Worm (Caenorhabditis elegans) whole organism, young adult: Measurements from ENCODE around the gene srw-39.
A peak's percentile ranks its signal among the peaks of the same experiment; 100 is the strongest.

Source experiments
- K11D2.4 ChIP-seq: fragments of 200-800 bp; sonication (Bioruptor generic); IDR thresholded peaks from 2 replicates; pipeline ENCODE4 v1.3.6; 2022; ENCODE audit warnings: missing genetic modification reagents, missing genetic modification characterization, missing compliant biosample characterization
- madf-6 ChIP-seq: fragments of 200-800 bp; sonication (Bioruptor generic); IDR thresholded peaks from 2 replicates; pipeline ENCODE4 v1.3.6; 2022; ENCODE audit warnings: missing genetic modification reagents, missing genetic modification characterization, missing compliant biosample characterization
- nfya-1 ChIP-seq: sonication (generic microtip); optimal IDR thresholded peaks from 2 replicates; lab custom pipeline; 2017; ENCODE audit warnings: antibody characterized with exemption, missing compliant biosample characterization, missing genetic modification characterization, borderline replicate concordance; ENCODE audit not compliant: insufficient read depth
- tlf-1 ChIP-seq: fragments of 200-800 bp; sonication (Bioruptor generic); optimal IDR thresholded peaks from 2 replicates; lab custom pipeline; 2018; ENCODE audit warnings: mild to moderate bottlenecking, missing genetic modification characterization, missing compliant biosample characterization
- unc-130 ChIP-seq: sonication (generic microtip); optimal IDR thresholded peaks from 2 replicates; lab custom pipeline; 2016; ENCODE audit warnings: missing genetic modification reagents, missing genetic modification characterization, missing compliant biosample characterization
- unc-62 ChIP-seq: fragments of 150-350 bp; optimal IDR thresholded peaks from 2 replicates; lab custom pipeline; 2014; ENCODE audit warnings: missing biosample characterization, missing genetic modification reagents, missing genetic modification characterization

ce11 chrV:20161781-20162289 is 10.0 kb downstream of the srw-39 start:
- TF ChIP-seq tlf-1 (peak; percentile 37), unc-62 (GFP tag; lab: Kevin White, UChicago) (no peak), K11D2.4 (GFP tag; lab: Robert Waterston, UW) (no peak), nfya-1 (tag; lab: Kevin White, UChicago) (no peak), unc-130 (GFP tag; lab: Kevin White, UChicago) (no peak), madf-6 (GFP tag; lab: Robert Waterston, UW) (peak; percentile 4; the same call in 1 of the 2 replicates)
